Fruit fly (Drosophila melanogaster) whole organism, embryonic: Measurements from ENCODE around the gene CG11898.

Experiments used
- CG2712 ChIP-seq: fragments of 200-800 bp; optimal IDR thresholded peaks from 3 replicates; lab custom pipeline; 2019; ENCODE audit warnings: missing biosample characterization, mild to moderate bottlenecking, missing genetic modification characterization, moderate library complexity
- Eip74EF ChIP-seq, 2 experiments: fragments of 200-800 bp in 1 of 2; fragments of >200 bp in 1 of 2; sonication (Bioruptor generic) in 1 of 2; optimal IDR thresholded peaks; 2 replicates each; lab custom pipeline; 2017 to 2019; ENCODE audit warnings: missing biosample characterization in 2 of 2, missing genetic modification characterization in 2 of 2, mild to moderate bottlenecking in 1 of 2, moderate library complexity in 1 of 2
- esg ChIP-seq: fragments of 200-800 bp; sonication (Bioruptor generic); conservative IDR thresholded peaks from 2 replicates; pipeline ENCODE4 v1.3.6; 2022; ENCODE audit warnings: missing biosample characterization, missing genetic modification characterization
- sim ChIP-seq: fragments of 200-800 bp; sonication (Bioruptor generic); IDR thresholded peaks from 2 replicates; pipeline ENCODE4 v1.3.6; 2022; ENCODE audit warnings: missing biosample characterization, missing genetic modification characterization
- stwl ChIP-seq: fragments of 200-800 bp; sonication (Bioruptor generic); optimal IDR thresholded peaks from 3 replicates; lab custom pipeline; 2018; ENCODE audit warnings: missing biosample characterization, mild to moderate bottlenecking, missing genetic modification characterization, moderate library complexity

DNA sequence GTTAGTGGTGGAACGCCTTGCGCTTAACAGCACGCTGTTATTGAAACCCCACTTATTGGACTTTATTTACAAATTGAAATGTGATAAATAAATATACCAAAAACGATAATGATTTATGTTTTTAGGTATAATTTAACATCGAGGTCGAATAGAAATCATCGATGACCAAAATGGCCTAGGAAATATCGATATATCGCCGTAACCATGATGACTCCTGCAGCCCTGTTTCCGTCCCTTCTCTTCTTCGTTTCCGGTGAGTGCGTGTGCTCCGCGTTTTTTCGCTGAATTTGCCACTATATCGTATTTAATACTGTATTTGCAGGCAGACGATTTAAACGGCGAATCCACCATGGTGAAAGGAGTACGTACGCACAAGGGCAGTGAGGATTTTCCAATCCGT, 54.5 kb downstream of the CG11898 start, which contains the start of gene eEF1gamma:
- peak in 1 of 2 experiments; percentile 82 for TF ChIP-seq Eip74EF (GFP tag; optimal IDR thresholded peaks at IDR 0.05; lab: Kevin White, UChicago)
- TF ChIP-seq sim (GFP tag; lab: Robert Waterston, UW): peak; percentile 90
- peak; percentile 91 for TF ChIP-seq stwl (tag; lab: Kevin White, UChicago)
- TF ChIP-seq CG2712 (tag; lab: Kevin White, UChicago): peak; percentile 91
- TF ChIP-seq esg (GFP tag; lab: Robert Waterston, UW): peak; percentile 61; the same call in 1 of the 2 replicates
